Worm (Caenorhabditis elegans) whole organism, late embryonic: ENCODE data around the gene pqn-48.

ENCODE experiments used
- C38D4.7 ChIP-seq: fragments of 200-800 bp; sonication (Bioruptor generic); optimal IDR thresholded peaks from 2 replicates; lab custom pipeline; 2018; ENCODE audit warnings: mild to moderate bottlenecking, missing genetic modification characterization, moderate library complexity, missing compliant biosample characterization
- F13H6.1 ChIP-seq: sonication (generic microtip); optimal IDR thresholded peaks from 2 replicates; lab custom pipeline; 2016; ENCODE audit warnings: missing genetic modification characterization, missing compliant biosample characterization
- T23F11.4 ChIP-seq: fragments of 200-800 bp; sonication (Bioruptor generic); optimal IDR thresholded peaks from 2 replicates; lab custom pipeline; 2018; ENCODE audit warnings: mild to moderate bottlenecking, missing genetic modification characterization, missing compliant biosample characterization
- Y22D7AL.16 ChIP-seq: sonication (generic microtip); optimal IDR thresholded peaks from 2 replicates; lab custom pipeline; 2016; ENCODE audit warnings: missing genetic modification characterization, missing compliant biosample characterization
- ama-1 ChIP-seq: fragments of 150-350 bp; optimal IDR thresholded peaks from 2 replicates; lab custom pipeline; 2014
- ceh-14 ChIP-seq: sonication (generic microtip); optimal IDR thresholded peaks from 2 replicates; lab custom pipeline; 2016; ENCODE audit warnings: missing genotype, missing genetic modification characterization, missing compliant biosample characterization
- ceh-19 ChIP-seq: fragments of 200-800 bp; sonication (Bioruptor generic); optimal IDR thresholded peaks from 2 replicates; lab custom pipeline; 2018; ENCODE audit warnings: mild to moderate bottlenecking, missing genetic modification characterization, missing compliant biosample characterization
- ceh-2 ChIP-seq: sonication (generic microtip); optimal IDR thresholded peaks from 2 replicates; lab custom pipeline; 2016; ENCODE audit warnings: missing genotype, missing genetic modification characterization, missing compliant biosample characterization
- ceh-22 ChIP-seq: sonication (generic microtip); optimal IDR thresholded peaks from 2 replicates; lab custom pipeline; 2017; ENCODE audit warnings: missing biosample characterization, missing genetic modification characterization
- ceh-31 ChIP-seq: sonication (generic microtip); optimal IDR thresholded peaks from 2 replicates; lab custom pipeline; 2016; ENCODE audit warnings: missing genetic modification characterization, missing compliant biosample characterization
- ceh-45 ChIP-seq: fragments of 200-800 bp; sonication (Bioruptor generic); IDR thresholded peaks from 2 replicates; pipeline ENCODE4 v1.3.6; 2022; ENCODE audit warnings: missing genetic modification reagents, missing genetic modification characterization, missing compliant biosample characterization
- ceh-48 ChIP-seq: sonication (generic microtip); optimal IDR thresholded peaks from 2 replicates; lab custom pipeline; 2016; ENCODE audit warnings: missing genetic modification characterization, inconsistent platforms, missing compliant biosample characterization
- ceh-9 ChIP-seq: sonication (generic microtip); optimal IDR thresholded peaks from 2 replicates; lab custom pipeline; 2016; ENCODE audit warnings: mild to moderate bottlenecking, missing genetic modification characterization, inconsistent platforms, missing compliant biosample characterization
- che-1 ChIP-seq: sonication (generic microtip); optimal IDR thresholded peaks from 2 replicates; lab custom pipeline; 2016; ENCODE audit warnings: mild to moderate bottlenecking, missing genetic modification characterization, missing compliant biosample characterization
- dmd-4 ChIP-seq: sonication (generic microtip); optimal IDR thresholded peaks from 2 replicates; lab custom pipeline; 2016; ENCODE audit warnings: borderline replicate concordance, missing genetic modification characterization, missing compliant biosample characterization
- dve-1 ChIP-seq: sonication (generic microtip); optimal IDR thresholded peaks from 2 replicates; lab custom pipeline; 2017; ENCODE audit warnings: antibody characterized with exemption, mild to moderate bottlenecking, missing genetic modification characterization, missing compliant biosample characterization
- elt-2 ChIP-seq: sonication (generic microtip); optimal IDR thresholded peaks from 2 replicates; lab custom pipeline; 2016; ENCODE audit warnings: missing genetic modification reagents, missing genetic modification characterization, missing compliant biosample characterization
- elt-4 ChIP-seq: sonication (generic microtip); optimal IDR thresholded peaks from 2 replicates; lab custom pipeline; 2016; ENCODE audit warnings: missing genetic modification characterization, missing compliant biosample characterization
- ets-4 ChIP-seq: sonication (generic microtip); optimal IDR thresholded peaks from 2 replicates; lab custom pipeline; 2016; ENCODE audit warnings: missing genetic modification characterization, missing compliant biosample characterization
- eyg-1 ChIP-seq: sonication (generic microtip); optimal IDR thresholded peaks from 2 replicates; lab custom pipeline; 2016; ENCODE audit warnings: missing genotype, missing genetic modification characterization, missing compliant biosample characterization
- fkh-10 ChIP-seq: fragments of 150-350 bp; optimal IDR thresholded peaks from 2 replicates; lab custom pipeline; 2014; ENCODE audit warnings: missing biosample characterization, missing genetic modification reagents, missing genetic modification characterization
- fkh-6 ChIP-seq: sonication (generic microtip); optimal IDR thresholded peaks from 2 replicates; lab custom pipeline; 2016; ENCODE audit warnings: missing genetic modification characterization, missing compliant biosample characterization
- hlh-13 ChIP-seq: fragments of 200-800 bp; sonication (Bioruptor generic); optimal IDR thresholded peaks from 2 replicates; lab custom pipeline; 2018; ENCODE audit warnings: mild to moderate bottlenecking, missing genetic modification characterization, missing compliant biosample characterization
- hlh-15 ChIP-seq: sonication (generic microtip); optimal IDR thresholded peaks from 2 replicates; lab custom pipeline; 2016; ENCODE audit warnings: missing genetic modification characterization, missing compliant biosample characterization
- hlh-8 ChIP-seq: sonication (generic microtip); optimal IDR thresholded peaks from 2 replicates; lab custom pipeline; 2016; ENCODE audit warnings: missing genotype, missing genetic modification characterization, missing compliant biosample characterization
- lin-11 ChIP-seq: fragments of 200-800 bp; sonication (Bioruptor generic); optimal IDR thresholded peaks from 2 replicates; lab custom pipeline; 2018; ENCODE audit warnings: mild to moderate bottlenecking, missing genetic modification characterization, missing compliant biosample characterization
- madf-2 ChIP-seq: sonication (generic microtip); optimal IDR thresholded peaks from 2 replicates; lab custom pipeline; 2017; ENCODE audit warnings: missing genetic modification characterization, missing compliant biosample characterization
- nfya-1 ChIP-seq: sonication (generic microtip); optimal IDR thresholded peaks from 2 replicates; lab custom pipeline; 2017; ENCODE audit warnings: missing genetic modification characterization, mild to moderate bottlenecking, missing compliant biosample characterization, antibody characterized with exemption, moderate library complexity
- nhr-11 ChIP-seq: fragments of 150-350 bp; optimal IDR thresholded peaks from 2 replicates; lab custom pipeline; 2014; ENCODE audit warnings: missing biosample characterization, missing genetic modification characterization
- nhr-232 ChIP-seq: sonication (generic microtip); optimal IDR thresholded peaks from 2 replicates; lab custom pipeline; 2016; ENCODE audit warnings: missing genetic modification characterization, missing compliant biosample characterization
- odd-2 ChIP-seq: sonication (generic microtip); optimal IDR thresholded peaks from 2 replicates; lab custom pipeline; 2017; ENCODE audit warnings: antibody characterized with exemption, mild to moderate bottlenecking, missing genetic modification characterization, missing compliant biosample characterization
- pag-3 ChIP-seq: sonication (generic microtip); optimal IDR thresholded peaks from 2 replicates; lab custom pipeline; 2016; ENCODE audit warnings: missing compliant biosample characterization, missing genetic modification characterization, borderline replicate concordance
- pat-9 ChIP-seq: fragments of 200-800 bp; sonication (Bioruptor generic); optimal IDR thresholded peaks from 2 replicates; lab custom pipeline; 2018; ENCODE audit warnings: mild to moderate bottlenecking, missing genetic modification characterization, moderate library complexity, missing compliant biosample characterization
- pha-2 ChIP-seq: sonication (generic microtip); optimal IDR thresholded peaks from 2 replicates; lab custom pipeline; 2017; ENCODE audit warnings: mild to moderate bottlenecking, missing genetic modification characterization, missing compliant biosample characterization
- pros-1 ChIP-seq: fragments of 150-350 bp; optimal IDR thresholded peaks from 2 replicates; lab custom pipeline; 2014; ENCODE audit warnings: missing biosample characterization, missing genetic modification reagents, missing genetic modification characterization
- sox-2 ChIP-seq: fragments of 200-800 bp; sonication (Bioruptor generic); IDR thresholded peaks from 2 replicates; pipeline ENCODE4 v1.3.6; 2022; ENCODE audit warnings: missing genetic modification reagents, missing genetic modification characterization, missing compliant biosample characterization
- syd-9 ChIP-seq: sonication (generic microtip); optimal IDR thresholded peaks from 2 replicates; lab custom pipeline; 2016; ENCODE audit warnings: mild to moderate bottlenecking, missing genetic modification characterization, moderate library complexity, missing compliant biosample characterization
- ttx-3 ChIP-seq: sonication (generic microtip); optimal IDR thresholded peaks from 2 replicates; lab custom pipeline; 2016; ENCODE audit warnings: missing genetic modification reagents, missing genetic modification characterization, missing compliant biosample characterization
- unc-3 ChIP-seq, 2 experiments: fragments of 200-800 bp in 1 of 2; sonication (Bioruptor generic) in 1 of 2; sonication (generic microtip) in 1 of 2; conservative IDR thresholded peaks in 1 of 2; optimal IDR thresholded peaks in 1 of 2; 2 replicates each; pipeline versions ENCODE4 v1.3.6 to Lab custom; 2016 to 2022; ENCODE audit warnings: missing compliant biosample characterization in 2 of 2, missing genetic modification characterization in 2 of 2, missing genetic modification reagents in 1 of 2
- unc-42 ChIP-seq: sonication (generic microtip); optimal IDR thresholded peaks from 2 replicates; lab custom pipeline; 2016; ENCODE audit warnings: missing genotype, missing genetic modification characterization, missing compliant biosample characterization
- unc-55 ChIP-seq: sonication (generic microtip); optimal IDR thresholded peaks from 2 replicates; lab custom pipeline; 2017; ENCODE audit warnings: missing biosample characterization, missing genetic modification reagents, missing genetic modification characterization
- zip-5 ChIP-seq: sonication (generic microtip); optimal IDR thresholded peaks from 2 replicates; lab custom pipeline; 2016; ENCODE audit warnings: missing genetic modification characterization, missing compliant biosample characterization
- ztf-16 ChIP-seq: sonication (generic microtip); optimal IDR thresholded peaks from 2 replicates; lab custom pipeline; 2017; ENCODE audit warnings: missing genetic modification characterization, missing compliant biosample characterization

pqn-48 gene

ce11 chrII:3999537-3999936 is 39.1 kb upstream of the pqn-48 start (continued):
- TF ChIP-seq fkh-6 (tag; lab: Kevin White, UChicago), result no peak
- TF ChIP-seq T23F11.4 (GFP tag; lab: Kevin White, UChicago), result no peak
- TF ChIP-seq ceh-9, result no peak
- peak; percentile 27 for TF ChIP-seq ceh-19 (GFP tag; lab: Kevin White, UChicago)
- no peak for TF ChIP-seq ceh-45 (GFP tag; lab: Robert Waterston, UW)
- peak; percentile 71 for TF ChIP-seq ceh-31 (tag; lab: Kevin White, UChicago)
- no peak for TF ChIP-seq pha-2 (tag; lab: Kevin White, UChicago)
- TF ChIP-seq ama-1 (lab: Kevin White, UChicago), result no peak
- no peak for TF ChIP-seq elt-4 (tag; lab: Kevin White, UChicago)
- no peak for TF ChIP-seq ztf-16 (tag; lab: Kevin White, UChicago)
- TF ChIP-seq ttx-3 (tag; lab: Kevin White, UChicago), result no peak
- TF ChIP-seq ceh-14, result peak; percentile 38
- TF ChIP-seq unc-42, result peak; percentile 94
- no peak for TF ChIP-seq pat-9 (tag; lab: Kevin White, UChicago)
- TF ChIP-seq nfya-1, result peak; percentile 28

DNA sequence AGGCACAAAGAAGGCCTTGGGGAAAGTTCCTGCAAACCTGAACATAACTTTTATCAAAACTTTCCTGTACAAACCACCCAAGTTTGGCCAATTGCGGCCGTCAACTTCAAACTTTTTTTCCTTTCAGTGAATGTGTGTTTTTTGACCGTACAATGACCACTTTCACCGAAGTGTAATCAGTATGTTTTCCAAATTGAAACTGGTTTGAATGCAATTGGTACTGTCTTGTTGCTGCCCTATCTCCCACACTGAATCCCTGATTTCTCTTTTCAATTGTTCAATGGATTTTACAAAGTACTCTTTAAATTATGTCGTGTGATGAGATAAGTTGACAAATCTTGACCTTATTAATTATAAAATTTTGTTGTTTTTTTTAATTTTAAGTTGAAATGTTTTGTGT is 38.3 kb upstream of the pqn-48 start:
- TF ChIP-seq odd-2 (tag; lab: Kevin White, UChicago) (no peak), dve-1 (tag; lab: Kevin White, UChicago) (no peak), Y22D7AL.16 (tag; lab: Kevin White, UChicago) (no peak), nhr-232 (no peak), ztf-16 (tag; lab: Kevin White, UChicago) (no peak), unc-3 (GFP tag; conservative IDR thresholded peaks at IDR 0.05; lab: Robert Waterston, UW) (no peak), unc-3 (tag; optimal IDR thresholded peaks at IDR 0.05; lab: Kevin White, UChicago) (no peak), ceh-22 (tag; lab: Kevin White, UChicago) (no peak), unc-42 (no peak), T23F11.4 (GFP tag; lab: Kevin White, UChicago) (no peak), ceh-19 (GFP tag; lab: Kevin White, UChicago) (no peak), unc-55 (GFP tag; lab: Kevin White, UChicago) (no peak)
- TF ChIP-seq, all 69 proteins: peak for 0

DNA sequence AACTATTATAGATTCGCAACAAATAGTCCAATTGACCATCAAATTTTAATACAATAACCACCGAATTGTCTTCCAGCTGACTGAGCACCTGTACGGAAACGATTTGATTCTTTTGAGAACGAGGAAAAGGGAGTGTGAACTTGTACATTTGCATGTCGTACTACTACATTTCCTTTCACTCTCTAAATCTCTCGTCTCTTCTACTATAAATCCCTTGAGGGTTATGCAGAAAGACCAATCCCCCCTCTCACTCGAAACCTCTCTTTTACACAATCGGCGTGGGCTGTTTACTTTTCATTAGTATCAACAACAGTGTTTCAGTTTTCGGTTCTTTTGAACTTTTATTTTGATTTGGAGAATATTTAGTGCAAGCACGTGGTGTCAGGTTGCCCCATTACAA is 36.5 kb upstream of the pqn-48 start:
- TF ChIP-seq nfya-1 (peak; percentile 14), ceh-14 (no peak)

DNA sequence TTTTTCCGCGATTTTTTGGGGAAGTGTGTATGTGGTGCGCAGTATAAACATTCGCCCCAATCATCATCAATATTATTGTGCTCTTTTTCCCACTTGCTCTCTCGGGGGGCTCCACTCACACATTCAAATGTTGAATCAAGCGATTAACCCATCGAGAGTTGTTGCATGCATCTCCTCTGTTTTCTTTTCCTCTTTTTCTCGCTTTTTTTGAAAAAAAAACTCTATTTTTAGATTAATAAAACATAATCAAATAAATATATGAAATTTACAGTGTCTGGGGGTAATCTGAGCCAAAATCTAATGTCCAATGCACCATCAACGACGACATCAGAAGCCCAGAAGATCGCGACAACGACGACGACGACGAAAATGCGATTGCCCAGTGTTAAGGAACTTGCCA is 34.1 kb upstream of the pqn-48 start, which contains the start of gene ephx-1:
Gene ephx-1 (plus strand): TSS at position 301 of the 400 bp plus-strand sequence.
- TF ChIP-seq hlh-13, result no peak
- no peak for TF ChIP-seq nhr-11 (tag; lab: Kevin White, UChicago)
- TF ChIP-seq sox-2 (GFP tag; lab: Robert Waterston, UW), result no peak
- no peak for TF ChIP-seq che-1 (tag; lab: Kevin White, UChicago)
- no peak for TF ChIP-seq ceh-19 (GFP tag; lab: Kevin White, UChicago)
- TF ChIP-seq dmd-4 (tag; lab: Kevin White, UChicago), result no peak
- TF ChIP-seq nhr-232, result no peak
- no peak for TF ChIP-seq madf-2 (tag; lab: Kevin White, UChicago)
- no peak for TF ChIP-seq ama-1 (lab: Kevin White, UChicago)
- no peak for TF ChIP-seq zip-5 (tag; lab: Kevin White, UChicago)
- no peak for TF ChIP-seq syd-9 (tag; lab: Kevin White, UChicago)
- no peak for TF ChIP-seq hlh-15 (tag; lab: Kevin White, UChicago)
- no peak for TF ChIP-seq odd-2 (tag; lab: Kevin White, UChicago)
- no peak for TF ChIP-seq F13H6.1 (tag; lab: Kevin White, UChicago)
- no peak for TF ChIP-seq ceh-2 (tag; lab: Kevin White, UChicago)
- TF ChIP-seq, all 69 proteins: peak for 0

DNA sequence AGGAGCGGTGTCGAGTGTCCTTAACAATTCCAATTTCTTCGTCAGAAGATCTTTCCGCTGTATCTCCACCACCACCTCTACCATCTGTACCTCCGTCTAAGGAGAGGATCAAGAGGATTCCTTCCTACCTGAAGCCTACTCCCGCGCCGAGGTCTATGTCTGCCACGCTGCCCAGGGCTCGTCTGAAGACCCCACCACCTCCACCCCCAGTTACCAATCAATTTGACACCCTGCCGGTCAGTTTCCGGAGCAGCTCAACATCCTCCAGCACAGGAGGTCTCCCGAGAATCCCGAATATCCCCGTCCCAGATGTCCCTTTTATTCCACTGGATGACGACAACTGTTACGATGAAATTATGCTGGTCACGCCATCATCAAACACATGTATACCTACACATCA is 30.7 kb upstream of the pqn-48 start:
- TF ChIP-seq unc-42 (no peak), hlh-8 (no peak), pag-3 (no peak), ceh-22 (tag; lab: Kevin White, UChicago) (no peak), C38D4.7 (GFP tag; lab: Kevin White, UChicago) (no peak), lin-11 (tag; lab: Kevin White, UChicago) (no peak), fkh-10 (GFP tag; lab: Kevin White, UChicago) (no peak), ceh-31 (tag; lab: Kevin White, UChicago) (no peak), nhr-232 (no peak), elt-2 (tag; lab: Kevin White, UChicago) (no peak), hlh-13 (no peak), ets-4 (tag; lab: Kevin White, UChicago) (no peak), eyg-1 (tag; lab: Kevin White, UChicago) (no peak), pros-1 (no peak), odd-2 (tag; lab: Kevin White, UChicago) (no peak), madf-2 (tag; lab: Kevin White, UChicago) (no peak), sox-2 (GFP tag; lab: Robert Waterston, UW) (no peak), ceh-48 (no peak), nfya-1 (no peak)
